Worm (Caenorhabditis elegans): Measurements from ENCODE around the gene par-3.
A peak's percentile ranks its signal among the peaks of the same experiment; 100 is the strongest.

Gene par-3

ce11 chrIII:5718385-5718784 is 54.4 kb downstream of the par-3 start:
- TF ChIP-seq snpc-4 (tag; optimal IDR thresholded peaks at IDR 0.05): no peak
- TF ChIP-seq pax-3 (tag; optimal IDR thresholded peaks at IDR 0.05): no peak
- no peak for TF ChIP-seq lin-14 (GFP tag; optimal IDR thresholded peaks at IDR 0.05)
- no peak for TF ChIP-seq hlh-4 (tag; optimal IDR thresholded peaks at IDR 0.05)
- no peak for TF ChIP-seq lin-13 (GFP tag; optimal IDR thresholded peaks at IDR 0.05)
- no peak for TF ChIP-seq swsn-7 (tag; optimal IDR thresholded peaks at IDR 0.05)
- TF ChIP-seq ceh-88 (GFP tag; IDR thresholded peaks at IDR 0.05): no peak
- no peak for TF ChIP-seq nhr-237 (tag; optimal IDR thresholded peaks at IDR 0.05)
- no peak for TF ChIP-seq tlp-1 (tag; optimal IDR thresholded peaks at IDR 0.05)
- TF ChIP-seq dsc-1 (tag; optimal IDR thresholded peaks at IDR 0.05): no peak
- no peak for TF ChIP-seq mdl-1 (tag; optimal IDR thresholded peaks at IDR 0.05)
- no peak for TF ChIP-seq mab-9 (GFP tag; IDR thresholded peaks at IDR 0.05)
- TF ChIP-seq vab-15 (tag; optimal IDR thresholded peaks at IDR 0.05): no peak
- no peak for TF ChIP-seq unc-30 (tag; optimal IDR thresholded peaks at IDR 0.05)
- TF ChIP-seq blmp-1 (tag; optimal IDR thresholded peaks at IDR 0.05): no peak
- TF ChIP-seq efl-1 (optimal IDR thresholded peaks at IDR 0.05): no peak
- no peak for TF ChIP-seq efl-1 (GFP tag; optimal IDR thresholded peaks at IDR 0.05 in 1 of 2)
- TF ChIP-seq C16A3.4 (tag; optimal IDR thresholded peaks at IDR 0.05): no peak
- TF ChIP-seq ama-1 (optimal IDR thresholded peaks at IDR 0.05): no peak
- no peak for TF ChIP-seq lin-39 (tag; optimal IDR thresholded peaks at IDR 0.05)

ce11 chrIII:5719105-5719831 is 55.2 kb downstream of the par-3 start:
- TF ChIP-seq blmp-1 (tag; optimal IDR thresholded peaks at IDR 0.05) (peak; percentile 6), lin-15B (tag; optimal IDR thresholded peaks at IDR 0.05) (no peak), nhr-85 (tag) (peak; percentile 70), lin-14 (GFP tag; optimal IDR thresholded peaks at IDR 0.05) (peak; percentile 24)

- peak in 1 of 2 experiments; percentile 4 for TF ChIP-seq lsy-2 (tag; optimal IDR thresholded peaks at IDR 0.05)
- TF ChIP-seq egl-27 (tag; optimal IDR thresholded peaks at IDR 0.05): no peak
- no peak for TF ChIP-seq egl-13 (tag; optimal IDR thresholded peaks at IDR 0.05)
- no peak for TF ChIP-seq ceh-82 (tag; optimal IDR thresholded peaks at IDR 0.05)
- TF ChIP-seq dpl-1 (GFP tag; optimal IDR thresholded peaks at IDR 0.05): peak; percentile 46 to 80 (median 71)
- no peak for TF ChIP-seq fkh-8 (tag; optimal IDR thresholded peaks at IDR 0.05)
- peak; percentile 75 to 98 for TF ChIP-seq efl-1 (optimal IDR thresholded peaks at IDR 0.05)
- peak; percentile 72 to 96 for TF ChIP-seq efl-1 (GFP tag; optimal IDR thresholded peaks at IDR 0.05 in 1 of 2)
- peak; percentile 76 to 81 for TF ChIP-seq lin-35 (GFP tag; optimal IDR thresholded peaks at IDR 0.05)
- TF ChIP-seq lin-39 (tag; optimal IDR thresholded peaks at IDR 0.05): no peak
Measured at ce11 chrIII:5719832-5720194, 55.8 kb downstream of the par-3 start.

- TF ChIP-seq nhr-19 (GFP tag; conservative IDR thresholded peaks at IDR 0.05): no peak
- no peak for TF ChIP-seq Y116A8C.19 (tag; optimal IDR thresholded peaks at IDR 0.05; ENCODE audit: borderline replicate concordance)
- no peak for TF ChIP-seq ces-1 (GFP tag; optimal IDR thresholded peaks at IDR 0.05)
- TF ChIP-seq efl-1 (optimal IDR thresholded peaks at IDR 0.05): no peak
- peak in 1 of 2 experiments; percentile 60 for TF ChIP-seq efl-1 (GFP tag; optimal IDR thresholded peaks at IDR 0.05 in 1 of 2)
- no peak for TF ChIP-seq isw-1 (GFP tag; IDR thresholded peaks at IDR 0.05)
- peak; percentile 53 for TF ChIP-seq nhr-85 (tag)
- TF ChIP-seq ceh-8 (GFP tag; optimal IDR thresholded peaks at IDR 0.05): no peak
- no peak for TF ChIP-seq egl-13 (tag; optimal IDR thresholded peaks at IDR 0.05)
- no peak for TF ChIP-seq rnt-1 (tag; optimal IDR thresholded peaks at IDR 0.05)
- no peak for TF ChIP-seq nhr-237 (tag; optimal IDR thresholded peaks at IDR 0.05)
- TF ChIP-seq hlh-4 (tag; optimal IDR thresholded peaks at IDR 0.05): no peak
- TF ChIP-seq lin-13 (GFP tag; optimal IDR thresholded peaks at IDR 0.05): no peak
- TF ChIP-seq ceh-63 (GFP tag; optimal IDR thresholded peaks at IDR 0.05): no peak
- no peak for TF ChIP-seq grh-1 (GFP tag; IDR thresholded peaks at IDR 0.05)
- TF ChIP-seq nhr-90 (tag; optimal IDR thresholded peaks at IDR 0.05; ENCODE audit: poor library complexity): no peak
- TF ChIP-seq pag-3 (tag; optimal IDR thresholded peaks at IDR 0.05; ENCODE audit: borderline replicate concordance, insufficient read depth): no peak
- TF ChIP-seq snu-23 (GFP tag; optimal IDR thresholded peaks at IDR 0.05): no peak
- TF ChIP-seq mab-9 (GFP tag; IDR thresholded peaks at IDR 0.05): no peak
- no peak for TF ChIP-seq nhr-77 (tag; optimal IDR thresholded peaks at IDR 0.05)
- no peak for TF ChIP-seq nhr-84 (tag; optimal IDR thresholded peaks at IDR 0.05)
- TF ChIP-seq lin-14 (GFP tag; optimal IDR thresholded peaks at IDR 0.05): peak; percentile 54
- no peak for TF ChIP-seq xbp-1 (tag; optimal IDR thresholded peaks at IDR 0.05)
- no peak for TF ChIP-seq nhr-28 (tag; optimal IDR thresholded peaks at IDR 0.05)
- no peak for TF ChIP-seq C16A3.4 (tag; optimal IDR thresholded peaks at IDR 0.05)
Measured at ce11 chrIII:5720266-5721019, 56.4 kb downstream of the par-3 start.
